Fruit fly (Drosophila melanogaster) whole organism, embryonic: ENCODE measurements around the gene crq.

Experiments used
- Abd-B ChIP-seq: fragments of 200-800 bp; sonication (Bioruptor generic); optimal IDR thresholded peaks from 2 replicates; lab custom pipeline; 2018; ENCODE audit warnings: missing biosample characterization, mild to moderate bottlenecking, missing genetic modification characterization, moderate library complexity
- CG10543 ChIP-seq: fragments of 200-800 bp; sonication (Bioruptor generic); optimal IDR thresholded peaks from 3 replicates; lab custom pipeline; 2017; ENCODE audit warnings: missing biosample characterization, mild to moderate bottlenecking, missing genetic modification characterization, moderate library complexity
- CG10654 ChIP-seq: fragments of 200-800 bp; sonication (Bioruptor generic); optimal IDR thresholded peaks from 2 replicates; lab custom pipeline; 2016; ENCODE audit warnings: missing biosample characterization, missing genetic modification characterization
- CG11398 ChIP-seq: fragments of 200-800 bp; sonication (Bioruptor generic); optimal IDR thresholded peaks from 2 replicates; lab custom pipeline; 2016; ENCODE audit warnings: missing biosample characterization, missing genetic modification characterization
- CG11456 ChIP-seq: fragments of 200-800 bp; sonication (Bioruptor generic); IDR thresholded peaks from 3 replicates; pipeline ENCODE4 v1.3.6; 2022; ENCODE audit warnings: missing biosample characterization, missing genetic modification characterization
- CG12155 ChIP-seq: fragments of 200-800 bp; sonication (Bioruptor generic); optimal IDR thresholded peaks from 3 replicates; lab custom pipeline; 2016; ENCODE audit warnings: missing biosample characterization, missing genetic modification characterization
- CG13287 ChIP-seq: fragments of 200-800 bp; sonication (Bioruptor generic); IDR thresholded peaks from 2 replicates; pipeline ENCODE4 v1.3.6; 2022; ENCODE audit warnings: missing biosample characterization, missing genetic modification characterization; ENCODE audit not compliant: partially characterized antibody
- CG13894 ChIP-seq: fragments of 200-800 bp; sonication (Bioruptor generic); optimal IDR thresholded peaks from 3 replicates; lab custom pipeline; 2018; ENCODE audit warnings: missing biosample characterization, mild to moderate bottlenecking, missing genetic modification characterization, moderate library complexity
- CG17361 ChIP-seq: fragments of 200-800 bp; sonication (Bioruptor generic); IDR thresholded peaks from 3 replicates; pipeline ENCODE4 v1.3.6; 2022; ENCODE audit warnings: missing biosample characterization, missing genetic modification characterization
- CG2889 ChIP-seq: fragments of 200-800 bp; sonication (Bioruptor generic); IDR thresholded peaks from 3 replicates; pipeline ENCODE4 v1.3.6; 2022; ENCODE audit warnings: missing biosample characterization, missing genetic modification characterization
- CG30020 ChIP-seq: fragments of 200-800 bp; optimal IDR thresholded peaks from 2 replicates; lab custom pipeline; 2019; ENCODE audit warnings: missing biosample characterization, mild to moderate bottlenecking, missing genetic modification characterization, moderate library complexity
- CG31388 ChIP-seq: fragments of 200-800 bp; sonication (Bioruptor generic); optimal IDR thresholded peaks from 2 replicates; lab custom pipeline; 2016; ENCODE audit warnings: missing biosample characterization, missing genetic modification characterization
- CG31441 ChIP-seq: fragments of 200-800 bp; sonication (Bioruptor generic); IDR thresholded peaks from 2 replicates; pipeline ENCODE4 v1.3.6; 2022; ENCODE audit warnings: missing biosample characterization, missing genetic modification characterization
- CG3847 ChIP-seq: fragments of 200-800 bp; sonication (Bioruptor generic); IDR thresholded peaks from 2 replicates; pipeline ENCODE4 v1.3.6; 2022; ENCODE audit warnings: missing biosample characterization, missing genetic modification characterization
- CG4282 ChIP-seq: fragments of 200-800 bp; sonication (Bioruptor generic); optimal IDR thresholded peaks from 2 replicates; lab custom pipeline; 2016; ENCODE audit warnings: missing biosample characterization, missing genetic modification characterization
- CG4360 ChIP-seq: fragments of 200-800 bp; sonication (Bioruptor generic); IDR thresholded peaks from 2 replicates; pipeline ENCODE4 v1.3.6; 2022; ENCODE audit warnings: missing biosample characterization, missing genetic modification characterization
- CG4424 ChIP-seq: fragments of 200-800 bp; sonication (Bioruptor generic); optimal IDR thresholded peaks from 3 replicates; lab custom pipeline; 2016; ENCODE audit warnings: missing biosample characterization, missing genetic modification characterization
- CG7372 ChIP-seq: fragments of 200-800 bp; sonication (Bioruptor generic); IDR thresholded peaks from 2 replicates; pipeline ENCODE4 v1.3.6; 2022; ENCODE audit warnings: missing biosample characterization, missing genetic modification characterization
- CG7745 ChIP-seq: fragments of 200-800 bp; sonication (Bioruptor generic); optimal IDR thresholded peaks from 2 replicates; lab custom pipeline; 2018; ENCODE audit warnings: missing biosample characterization, mild to moderate bottlenecking, missing genetic modification characterization, moderate library complexity
- CG7839 ChIP-seq: fragments of 200-800 bp; sonication (Bioruptor generic); optimal IDR thresholded peaks from 3 replicates; lab custom pipeline; 2018; ENCODE audit warnings: missing biosample characterization, mild to moderate bottlenecking, missing genetic modification characterization, moderate library complexity
- CG8388 ChIP-seq: fragments of 200-800 bp; sonication (Bioruptor generic); optimal IDR thresholded peaks from 2 replicates; lab custom pipeline; 2019; ENCODE audit warnings: missing biosample characterization, mild to moderate bottlenecking, missing genetic modification characterization, moderate library complexity
- CrebB ChIP-seq: fragments of 200-800 bp; sonication (Bioruptor generic); optimal IDR thresholded peaks from 3 replicates; lab custom pipeline; 2018; ENCODE audit warnings: missing biosample characterization, mild to moderate bottlenecking, missing genetic modification characterization
- E2f2 ChIP-seq: fragments of 200-800 bp; sonication (Bioruptor generic); IDR thresholded peaks from 2 replicates; pipeline ENCODE4 v1.3.6; 2022; ENCODE audit warnings: missing biosample characterization, missing genetic modification characterization
- H15 ChIP-seq: fragments of 200-800 bp; sonication (Bioruptor generic); IDR thresholded peaks from 3 replicates; pipeline ENCODE4 v1.3.6; 2022; ENCODE audit warnings: missing biosample characterization, missing genetic modification characterization
- H2.0 ChIP-seq: fragments of 200-800 bp; sonication (Bioruptor generic); IDR thresholded peaks from 2 replicates; pipeline ENCODE4 v1.3.6; 2022; ENCODE audit warnings: missing biosample characterization, missing genetic modification characterization
- HmgD ChIP-seq: fragments of 200-800 bp; sonication (Bioruptor generic); optimal IDR thresholded peaks from 3 replicates; lab custom pipeline; 2016; ENCODE audit warnings: missing biosample characterization, missing genetic modification characterization
- MTF-1 ChIP-seq: fragments of 200-800 bp; sonication (Bioruptor generic); optimal IDR thresholded peaks from 2 replicates; lab custom pipeline; 2018; ENCODE audit warnings: missing biosample characterization, mild to moderate bottlenecking, missing genetic modification characterization, borderline replicate concordance
- Meics ChIP-seq: fragments of 200-800 bp; sonication (Bioruptor generic); optimal IDR thresholded peaks from 2 replicates; lab custom pipeline; 2017; ENCODE audit warnings: missing biosample characterization, mild to moderate bottlenecking, missing genetic modification characterization
- Nf-YA ChIP-seq: fragments of 200-800 bp; sonication (Bioruptor generic); IDR thresholded peaks from 2 replicates; pipeline ENCODE4 v1.3.6; 2022; ENCODE audit warnings: missing biosample characterization, missing genetic modification characterization
- Nf-YB ChIP-seq: fragments of 200-800 bp; sonication (Bioruptor generic); optimal IDR thresholded peaks from 3 replicates; lab custom pipeline; 2019; ENCODE audit warnings: missing biosample characterization, mild to moderate bottlenecking, missing genetic modification characterization, moderate library complexity
- Rx ChIP-seq: fragments of 200-800 bp; sonication (Bioruptor generic); IDR thresholded peaks from 2 replicates; pipeline ENCODE4 v1.3.6; 2022; ENCODE audit warnings: missing biosample characterization, missing genetic modification characterization
- Xrp1 ChIP-seq: fragments of 200-800 bp; sonication (Bioruptor generic); IDR thresholded peaks from 2 replicates; pipeline ENCODE4 v1.3.6; 2022; ENCODE audit warnings: missing biosample characterization, missing genetic modification characterization
- bcd ChIP-seq: fragments of 200-800 bp; sonication (Bioruptor generic); optimal IDR thresholded peaks from 2 replicates; lab custom pipeline; 2017; ENCODE audit warnings: missing biosample characterization, mild to moderate bottlenecking, missing genetic modification characterization
- chif ChIP-seq, 2 experiments: fragments of 200-800 bp; sonication (Bioruptor generic); optimal IDR thresholded peaks; 3 replicates each; lab custom pipeline; 2016; ENCODE audit warnings: missing biosample characterization in 2 of 2, missing genetic modification characterization in 2 of 2
- corto ChIP-seq: fragments of 200-800 bp; sonication (Bioruptor generic); optimal IDR thresholded peaks from 2 replicates; lab custom pipeline; 2016; ENCODE audit warnings: missing biosample characterization, mild to moderate bottlenecking, missing genetic modification characterization, moderate library complexity
- dan ChIP-seq: fragments of 200-800 bp; sonication (Bioruptor generic); IDR thresholded peaks from 2 replicates; pipeline ENCODE4 v1.3.6; 2022; ENCODE audit warnings: missing biosample characterization, missing genetic modification characterization
- dati ChIP-seq: fragments of 200-800 bp; sonication (Bioruptor generic); IDR thresholded peaks from 2 replicates; pipeline ENCODE4 v1.3.6; 2022; ENCODE audit warnings: missing biosample characterization, missing genetic modification characterization
- dimm ChIP-seq: fragments of 200-800 bp; sonication (Bioruptor generic); IDR thresholded peaks from 2 replicates; pipeline ENCODE4 v1.3.6; 2022; ENCODE audit warnings: missing biosample characterization, missing genetic modification characterization
- disco-r ChIP-seq: fragments of 200-800 bp; sonication (Bioruptor generic); optimal IDR thresholded peaks from 2 replicates; lab custom pipeline; 2016; ENCODE audit warnings: missing biosample characterization, missing genetic modification characterization
- ewg ChIP-seq: fragments of 200-800 bp; sonication (Bioruptor generic); optimal IDR thresholded peaks from 3 replicates; lab custom pipeline; 2017; ENCODE audit warnings: mild to moderate bottlenecking, missing biosample characterization, missing genetic modification reagents, missing genetic modification characterization
- hbn ChIP-seq: fragments of 200-800 bp; sonication (Bioruptor generic); IDR thresholded peaks from 2 replicates; pipeline ENCODE4 v1.3.6; 2022; ENCODE audit warnings: missing biosample characterization, missing genetic modification characterization; ENCODE audit not compliant: partially characterized antibody
- lilli ChIP-seq: fragments of 200-800 bp; sonication (Bioruptor generic); optimal IDR thresholded peaks from 3 replicates; lab custom pipeline; 2016; ENCODE audit warnings: missing biosample characterization, missing genetic modification characterization
- odd ChIP-seq: fragments of 200-800 bp; sonication (Bioruptor generic); optimal IDR thresholded peaks from 2 replicates; lab custom pipeline; 2017; ENCODE audit warnings: missing biosample characterization, mild to moderate bottlenecking, missing genetic modification characterization
- p53 ChIP-seq: fragments of 200-800 bp; sonication (Bioruptor generic); optimal IDR thresholded peaks from 2 replicates; lab custom pipeline; 2016; ENCODE audit warnings: missing biosample characterization, missing genetic modification characterization
- phol ChIP-seq: fragments of 200-800 bp; sonication (Bioruptor generic); optimal IDR thresholded peaks from 3 replicates; lab custom pipeline; 2018; ENCODE audit warnings: missing biosample characterization, mild to moderate bottlenecking, missing genetic modification characterization, moderate library complexity
- psq ChIP-seq: fragments of 200-800 bp; sonication (Bioruptor generic); optimal IDR thresholded peaks from 2 replicates; lab custom pipeline; 2017; ENCODE audit warnings: missing biosample characterization, missing genetic modification characterization
- repo ChIP-seq: fragments of 200-800 bp; sonication (Bioruptor generic); optimal IDR thresholded peaks from 2 replicates; lab custom pipeline; 2016; ENCODE audit warnings: missing biosample characterization, missing genetic modification characterization
- row ChIP-seq: fragments of 200-800 bp; sonication (Bioruptor generic); IDR thresholded peaks from 3 replicates; pipeline ENCODE4 v1.3.6; 2022; ENCODE audit warnings: missing biosample characterization, missing genetic modification characterization
- so ChIP-seq: fragments of 200-800 bp; sonication (Bioruptor generic); IDR thresholded peaks from 3 replicates; pipeline ENCODE4 v1.3.6; 2022; ENCODE audit warnings: missing biosample characterization, missing genetic modification characterization
- twi ChIP-seq: fragments of 200-800 bp; optimal IDR thresholded peaks from 2 replicates; lab custom pipeline; 2019; ENCODE audit warnings: missing biosample characterization, mild to moderate bottlenecking, missing genetic modification characterization, moderate library complexity

crq gene

DNA sequence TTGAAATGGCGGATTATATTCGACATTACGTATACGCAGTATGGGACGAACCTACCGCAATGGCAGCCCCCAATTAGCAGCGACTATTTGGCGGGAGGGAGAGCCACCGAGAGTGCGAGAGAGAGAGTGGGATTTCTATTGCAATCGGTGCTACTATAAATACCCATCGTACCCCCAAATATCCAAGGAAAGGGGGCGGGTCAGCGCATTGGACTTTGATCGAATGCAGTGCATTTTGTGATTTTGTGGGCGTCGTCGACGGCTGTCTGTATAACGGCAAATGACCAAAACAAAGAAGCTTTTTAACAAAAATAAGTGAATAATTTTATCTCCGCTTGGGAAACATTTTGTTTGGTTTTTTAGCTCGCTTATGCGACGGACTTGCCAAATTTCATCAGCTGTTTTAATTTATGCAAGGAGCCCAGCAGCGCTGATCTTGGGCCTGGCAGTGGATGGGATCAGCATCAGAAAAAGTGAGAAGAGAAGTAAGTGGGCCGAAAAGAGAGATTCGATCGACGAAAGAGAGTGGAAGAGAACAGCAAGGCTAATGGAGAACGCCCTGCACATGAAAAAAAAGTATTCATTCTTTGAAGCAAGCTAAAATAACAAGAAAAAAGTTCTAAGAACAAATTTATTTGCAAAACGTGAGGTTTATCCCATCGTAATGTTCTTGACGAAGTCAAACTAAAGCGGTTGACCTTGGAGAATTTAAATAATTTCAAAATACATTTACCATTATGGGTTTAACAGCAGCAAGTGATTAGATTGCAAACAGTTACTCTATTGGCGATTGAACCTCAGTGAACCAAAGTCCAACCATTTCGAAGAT lies 35.1 kb upstream of the crq start (continued):
- TF ChIP-seq CG3847 (0 out of 2 replicates have a peak, but pooled peaks have one; percentile 27), CG7745 (tag; lab: Kevin White, UChicago) (no peak), dan (GFP tag; lab: Robert Waterston, UW) (no peak), so (GFP tag; lab: Robert Waterston, UW) (no peak; the same call in 2 of the 3 replicates), Nf-YA (GFP tag; lab: Robert Waterston, UW) (no peak), Xrp1 (GFP tag; lab: Robert Waterston, UW) (no peak), CG2889 (no peak), Nf-YB (GFP tag; lab: Kevin White, UChicago) (no peak), CG12155 (peak; percentile 35), lilli (GFP tag; lab: Kevin White, UChicago) (no peak), CG13894 (tag; lab: Kevin White, UChicago) (no peak), chif (GFP tag; optimal IDR thresholded peaks at IDR 0.05; lab: Kevin White, UChicago) (no peak), CG30020 (tag; lab: Kevin White, UChicago) (no peak), twi (peak; percentile 0), CG10654 (GFP tag; lab: Kevin White, UChicago) (no peak), CG4282 (GFP tag; lab: Kevin White, UChicago) (no peak), CG7372 (no peak), Meics (GFP tag; lab: Kevin White, UChicago) (peak; percentile 22), disco-r (no peak), dimm (GFP tag; lab: Robert Waterston, UW) (no peak), CG4360 (no peak), row (GFP tag; lab: Robert Waterston, UW) (peak; percentile 57), bcd (GFP tag; lab: Kevin White, UChicago) (peak; percentile 11), Rx (GFP tag; lab: Robert Waterston, UW) (no peak), E2f2 (GFP tag; lab: Robert Waterston, UW) (peak; percentile 16; the same call in 1 of the 2 replicates), H15 (GFP tag; lab: Robert Waterston, UW) (no peak), hbn (GFP tag; lab: Robert Waterston, UW) (no peak), Abd-B (peak; percentile 34), corto (GFP tag; lab: Kevin White, UChicago) (no peak), MTF-1 (GFP tag; lab: Kevin White, UChicago) (no peak), repo (GFP tag; lab: Kevin White, UChicago) (no peak), CG7839 (tag; lab: Kevin White, UChicago) (peak; percentile 55), CrebB (no peak), p53 (no peak), CG4424 (peak; percentile 26), odd (GFP tag; lab: Kevin White, UChicago) (peak; percentile 54), CG31441 (peak; percentile 35), HmgD (GFP tag; lab: Kevin White, UChicago) (no peak), CG13287 (no peak), CG10543 (GFP tag; lab: Kevin White, UChicago) (no peak), phol (tag; lab: Kevin White, UChicago) (peak; percentile 47), CG17361 (GFP tag; lab: Robert Waterston, UW) (peak; percentile 46; the same call in 1 of the 3 replicates), CG11456 (GFP tag; lab: Robert Waterston, UW) (0 out of 3 replicates have a peak, but pooled peaks have one; percentile 63), H2.0 (GFP tag; lab: Robert Waterston, UW) (no peak), CG11398 (GFP tag; lab: Kevin White, UChicago) (no peak), ewg (no peak), dati (GFP tag; lab: Robert Waterston, UW) (no peak), CG8388 (no peak), psq (GFP tag; lab: Kevin White, UChicago) (no peak), CG31388 (GFP tag; lab: Kevin White, UChicago) (no peak)
